Fruit fly (Drosophila melanogaster) whole organism, embryonic: ENCODE measurements around the gene wds.

ENCODE experiments used
- Aef1 ChIP-seq: fragments of 200-800 bp; sonication (Bioruptor generic); IDR thresholded peaks from 3 replicates; pipeline ENCODE4 v1.3.6; 2022; ENCODE audit warnings: missing biosample characterization, missing genetic modification characterization
- CG11504 ChIP-seq: fragments of 200-800 bp; sonication (Bioruptor generic); optimal IDR thresholded peaks from 3 replicates; lab custom pipeline; 2019; ENCODE audit warnings: missing biosample characterization, mild to moderate bottlenecking, missing genetic modification characterization, moderate library complexity
- CG14014 ChIP-seq: fragments of 200-800 bp; sonication (Bioruptor generic); IDR thresholded peaks from 2 replicates; pipeline ENCODE4 v1.3.6; 2022; ENCODE audit warnings: missing biosample characterization, missing genetic modification characterization
- CG14667 ChIP-seq: fragments of 200-800 bp; sonication (Bioruptor generic); IDR thresholded peaks from 2 replicates; pipeline ENCODE4 v1.3.6; 2022; ENCODE audit warnings: missing biosample characterization, missing genetic modification characterization
- CG14860 ChIP-seq: fragments of 200-800 bp; sonication (Bioruptor generic); IDR thresholded peaks from 3 replicates; pipeline ENCODE4 v1.3.6; 2022; ENCODE audit warnings: missing biosample characterization, missing genetic modification characterization; ENCODE audit not compliant: partially characterized antibody
- CG1603 ChIP-seq: fragments of 200-800 bp; sonication (Bioruptor generic); optimal IDR thresholded peaks from 2 replicates; lab custom pipeline; 2019; ENCODE audit warnings: missing biosample characterization, mild to moderate bottlenecking, missing genetic modification characterization, moderate library complexity
- CG17829 ChIP-seq: fragments of 200-800 bp; optimal IDR thresholded peaks from 2 replicates; lab custom pipeline; 2019; ENCODE audit warnings: missing biosample characterization, mild to moderate bottlenecking, missing genetic modification characterization, moderate library complexity
- CG1792 ChIP-seq: fragments of 200-800 bp; sonication (Bioruptor generic); optimal IDR thresholded peaks from 2 replicates; lab custom pipeline; 2016; ENCODE audit warnings: missing biosample characterization, missing genetic modification characterization
- CG18599 ChIP-seq: fragments of 200-800 bp; sonication (Bioruptor generic); optimal IDR thresholded peaks from 3 replicates; lab custom pipeline; 2017; ENCODE audit warnings: missing biosample characterization, missing genetic modification characterization, mild to moderate bottlenecking, moderate library complexity, missing genetic modification reagents
- CG2120 ChIP-seq: fragments of 200-800 bp; sonication (Bioruptor generic); optimal IDR thresholded peaks from 3 replicates; lab custom pipeline; 2016; ENCODE audit warnings: missing biosample characterization, missing genetic modification characterization
- CG2202 ChIP-seq: fragments of 200-800 bp; sonication (Bioruptor generic); optimal IDR thresholded peaks from 2 replicates; lab custom pipeline; 2018; ENCODE audit warnings: missing biosample characterization, mild to moderate bottlenecking, missing genetic modification characterization
- CG34422 ChIP-seq: fragments of 200-800 bp; sonication (Bioruptor generic); IDR thresholded peaks from 3 replicates; pipeline ENCODE4 v1.3.6; 2022; ENCODE audit warnings: missing biosample characterization, missing genetic modification characterization
- CG4328 ChIP-seq: fragments of 200-800 bp; sonication (Bioruptor generic); optimal IDR thresholded peaks from 3 replicates; lab custom pipeline; 2017; ENCODE audit warnings: missing biosample characterization, missing genetic modification reagents, missing genetic modification characterization
- CG5245 ChIP-seq: fragments of 200-800 bp; sonication (Bioruptor generic); optimal IDR thresholded peaks from 3 replicates; lab custom pipeline; 2016; ENCODE audit warnings: missing biosample characterization, missing genetic modification characterization
- CG7963 ChIP-seq: fragments of 200-800 bp; sonication (Bioruptor generic); IDR thresholded peaks from 3 replicates; pipeline ENCODE4 v1.3.6; 2022; ENCODE audit warnings: missing biosample characterization, missing genetic modification characterization; ENCODE audit not compliant: partially characterized antibody
- CG8478 ChIP-seq: fragments of >200 bp; optimal IDR thresholded peaks from 2 replicates; lab custom pipeline; 2018
- Chrac-16 ChIP-seq: fragments of 200-800 bp; sonication (Bioruptor generic); optimal IDR thresholded peaks from 3 replicates; lab custom pipeline; 2016; ENCODE audit warnings: missing biosample characterization, missing genetic modification characterization
- Dbx ChIP-seq: fragments of 200-800 bp; sonication (Bioruptor generic); IDR thresholded peaks from 3 replicates; pipeline ENCODE4 v1.3.6; 2022; ENCODE audit warnings: missing biosample characterization, missing genetic modification characterization
- Deaf1 ChIP-seq: fragments of 200-800 bp; optimal IDR thresholded peaks from 3 replicates; lab custom pipeline; 2019; ENCODE audit warnings: missing biosample characterization, mild to moderate bottlenecking, missing genetic modification characterization, moderate library complexity
- Dek ChIP-seq: fragments of 200-800 bp; sonication (Bioruptor generic); optimal IDR thresholded peaks from 3 replicates; lab custom pipeline; 2019; ENCODE audit warnings: missing biosample characterization, mild to moderate bottlenecking, missing genetic modification characterization, moderate library complexity
- E2f1 ChIP-seq: fragments of 200-800 bp; sonication (Bioruptor generic); IDR thresholded peaks from 2 replicates; pipeline ENCODE4 v1.3.6; 2022; ENCODE audit warnings: missing biosample characterization, missing genetic modification characterization
- Elba2 ChIP-seq: fragments of 200-800 bp; sonication (Bioruptor generic); optimal IDR thresholded peaks from 3 replicates; lab custom pipeline; 2016; ENCODE audit warnings: missing biosample characterization, missing genetic modification characterization
- Ets65A ChIP-seq: fragments of 200-800 bp; sonication (Bioruptor generic); peaks from one replicate; lab custom pipeline; 2016; ENCODE audit warnings: missing biosample characterization, missing genetic modification characterization
- Ets97D ChIP-seq: fragments of 200-800 bp; sonication (Bioruptor generic); optimal IDR thresholded peaks from 3 replicates; lab custom pipeline; 2016; ENCODE audit warnings: missing biosample characterization, missing genetic modification characterization
- HmgD ChIP-seq: fragments of 200-800 bp; sonication (Bioruptor generic); optimal IDR thresholded peaks from 3 replicates; lab custom pipeline; 2016; ENCODE audit warnings: missing biosample characterization, missing genetic modification characterization
- Lhr ChIP-seq: fragments of 200-800 bp; sonication (Bioruptor generic); optimal IDR thresholded peaks from 3 replicates; lab custom pipeline; 2017; ENCODE audit warnings: mild to moderate bottlenecking, missing biosample characterization, missing genetic modification reagents, missing genetic modification characterization
- MESR4 ChIP-seq: fragments of 200-800 bp; sonication (Bioruptor generic); optimal IDR thresholded peaks from 2 replicates; lab custom pipeline; 2018; ENCODE audit warnings: missing biosample characterization, mild to moderate bottlenecking, missing genetic modification characterization, moderate library complexity
- Rfx ChIP-seq: fragments of 200-800 bp; sonication (Bioruptor generic); IDR thresholded peaks from 2 replicates; pipeline ENCODE4 v1.3.6; 2022; ENCODE audit warnings: missing biosample characterization, missing genetic modification characterization
- Xrp1 ChIP-seq: fragments of 200-800 bp; sonication (Bioruptor generic); IDR thresholded peaks from 2 replicates; pipeline ENCODE4 v1.3.6; 2022; ENCODE audit warnings: missing biosample characterization, missing genetic modification characterization
- ato ChIP-seq: fragments of 200-800 bp; sonication (Bioruptor generic); IDR thresholded peaks from 2 replicates; pipeline ENCODE4 v1.3.6; 2022; ENCODE audit warnings: missing biosample characterization, missing genetic modification characterization; ENCODE audit not compliant: partially characterized antibody
- bigmax ChIP-seq: fragments of 200-800 bp; sonication (Bioruptor generic); optimal IDR thresholded peaks from 2 replicates; lab custom pipeline; 2018; ENCODE audit warnings: missing biosample characterization, mild to moderate bottlenecking, missing genetic modification characterization
- chif ChIP-seq, 2 experiments: fragments of 200-800 bp; sonication (Bioruptor generic); optimal IDR thresholded peaks; 3 replicates each; lab custom pipeline; 2016; ENCODE audit warnings: missing biosample characterization in 2 of 2, missing genetic modification characterization in 2 of 2
- chinmo ChIP-seq: fragments of 200-800 bp; sonication (Bioruptor generic); IDR thresholded peaks from 4 replicates; pipeline ENCODE4 v1.3.6; 2022; ENCODE audit warnings: missing biosample characterization, missing genetic modification characterization; ENCODE audit not compliant: partially characterized antibody
- corto ChIP-seq: fragments of 200-800 bp; sonication (Bioruptor generic); optimal IDR thresholded peaks from 2 replicates; lab custom pipeline; 2016; ENCODE audit warnings: missing biosample characterization, mild to moderate bottlenecking, missing genetic modification characterization, moderate library complexity
- danr ChIP-seq: fragments of 200-800 bp; sonication (Bioruptor generic); IDR thresholded peaks from 2 replicates; pipeline ENCODE4 v1.3.6; 2022; ENCODE audit warnings: missing biosample characterization, missing genetic modification characterization
- dmrt99B ChIP-seq: fragments of 200-800 bp; sonication (Bioruptor generic); optimal IDR thresholded peaks from 2 replicates; lab custom pipeline; 2018; ENCODE audit warnings: missing biosample characterization, mild to moderate bottlenecking, missing genetic modification characterization, moderate library complexity
- dysf ChIP-seq: fragments of 200-800 bp; sonication (Bioruptor generic); IDR thresholded peaks from 3 replicates; pipeline ENCODE4 v1.3.6; 2022; ENCODE audit warnings: missing biosample characterization, missing genetic modification characterization
- emc ChIP-seq: fragments of 200-800 bp; sonication (Bioruptor generic); optimal IDR thresholded peaks from 2 replicates; lab custom pipeline; 2016; ENCODE audit warnings: missing biosample characterization, missing genetic modification characterization
- ewg ChIP-seq: fragments of 200-800 bp; sonication (Bioruptor generic); optimal IDR thresholded peaks from 3 replicates; lab custom pipeline; 2017; ENCODE audit warnings: mild to moderate bottlenecking, missing biosample characterization, missing genetic modification reagents, missing genetic modification characterization
- fd64A ChIP-seq: fragments of 200-800 bp; sonication (Bioruptor generic); optimal IDR thresholded peaks from 3 replicates; lab custom pipeline; 2018; ENCODE audit warnings: missing biosample characterization, mild to moderate bottlenecking, missing genetic modification characterization
- gsb-n ChIP-seq: fragments of 200-800 bp; sonication (Bioruptor generic); optimal IDR thresholded peaks from 3 replicates; lab custom pipeline; 2018; ENCODE audit warnings: missing biosample characterization, mild to moderate bottlenecking, missing genetic modification characterization
- lbe ChIP-seq: fragments of 200-800 bp; sonication (Bioruptor generic); optimal IDR thresholded peaks from 2 replicates; lab custom pipeline; 2016; ENCODE audit warnings: missing biosample characterization, mild to moderate bottlenecking, missing genetic modification characterization
- nmo ChIP-seq: fragments of 200-800 bp; sonication (Bioruptor generic); optimal IDR thresholded peaks from 2 replicates; lab custom pipeline; 2018; ENCODE audit warnings: missing biosample characterization, mild to moderate bottlenecking, missing genetic modification characterization, moderate library complexity
- org-1 ChIP-seq: fragments of 200-800 bp; sonication (Bioruptor generic); optimal IDR thresholded peaks from 2 replicates; lab custom pipeline; 2017; ENCODE audit warnings: missing biosample characterization, missing genetic modification characterization
- shn ChIP-seq: fragments of 200-800 bp; sonication (Bioruptor generic); optimal IDR thresholded peaks from 3 replicates; lab custom pipeline; 2016; ENCODE audit warnings: missing biosample characterization, missing genetic modification characterization
- sr ChIP-seq: fragments of 200-800 bp; sonication (Bioruptor generic); IDR thresholded peaks from 3 replicates; pipeline ENCODE4 v1.3.6; 2022; ENCODE audit warnings: missing biosample characterization, missing genetic modification characterization
- ttk ChIP-seq: fragments of 200-800 bp; sonication (Bioruptor generic); IDR thresholded peaks from 2 replicates; pipeline ENCODE4 v2.1.2; 2022; ENCODE audit warnings: missing biosample characterization, missing genetic modification characterization

Gene wds

DNA sequence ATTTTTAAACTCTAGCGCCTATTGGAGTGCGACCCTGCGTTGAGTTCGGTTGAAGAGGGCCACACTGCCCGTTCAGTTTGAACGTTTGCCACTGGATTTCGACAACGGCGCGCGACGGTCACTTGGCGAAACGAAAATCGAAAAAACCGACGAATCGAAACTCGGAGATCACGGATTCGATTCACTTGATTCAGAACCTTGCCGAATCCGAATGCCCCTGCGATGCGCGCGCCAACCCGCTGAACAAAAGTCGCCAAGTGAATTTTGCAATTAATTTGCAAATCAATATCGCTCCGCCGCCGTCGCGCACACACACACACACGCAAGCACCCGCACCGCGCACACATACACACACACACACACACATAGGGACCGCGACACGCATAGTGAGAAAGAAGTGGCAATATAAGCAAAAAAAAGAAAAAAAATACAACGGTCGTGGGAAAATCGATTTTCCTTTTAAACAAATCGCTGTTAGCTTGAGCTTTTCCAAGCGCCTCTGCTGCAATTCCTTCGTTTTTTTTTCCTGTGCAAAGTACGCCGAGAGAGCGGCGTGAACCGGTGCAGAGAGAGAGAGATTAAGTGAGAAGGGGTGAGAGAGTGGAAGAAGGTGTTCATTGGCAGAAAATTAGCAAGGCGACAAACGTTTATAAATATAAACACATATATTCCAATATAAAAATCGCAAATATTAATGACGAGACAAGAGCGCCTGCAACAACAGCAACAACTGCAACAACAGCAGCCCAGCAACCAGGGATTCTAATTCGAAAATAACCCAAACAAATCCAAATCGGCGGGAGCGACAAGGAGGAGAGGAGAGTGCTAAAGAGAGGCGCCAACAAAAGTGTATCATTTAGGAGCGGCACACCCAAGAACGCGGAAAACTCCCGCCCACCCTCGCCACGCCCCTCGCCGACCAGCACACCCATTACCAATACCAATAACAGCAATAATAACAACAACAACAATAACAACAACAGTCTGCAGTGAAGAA is 2.9 kb downstream of the wds start, which contains the start of gene egh (continued):
- TF ChIP-seq bigmax (GFP tag; lab: Kevin White, UChicago): no peak
- 0 out of 2 replicates have a peak, but pooled peaks have one; percentile 39 for TF ChIP-seq ttk (GFP tag; lab: Robert Waterston, UW)
- TF ChIP-seq emc (GFP tag; lab: Kevin White, UChicago): peak; percentile 14
- TF ChIP-seq CG8478 (lab: Kevin White, UChicago): peak; percentile 70
- no peak for TF ChIP-seq CG14860
- TF ChIP-seq dmrt99B (tag; lab: Kevin White, UChicago): no peak
- peak; percentile 22 for TF ChIP-seq Lhr (GFP tag; lab: Kevin White, UChicago)
- TF ChIP-seq CG14014 (GFP tag; lab: Robert Waterston, UW): 0 out of 2 replicates have a peak, but pooled peaks have one; percentile 28
- TF ChIP-seq lbe (GFP tag; lab: Kevin White, UChicago): no peak
- peak; percentile 33; the same call in 1 of the 3 replicates for TF ChIP-seq Aef1
- no peak for TF ChIP-seq Ets65A (GFP tag; lab: Kevin White, UChicago)
- peak; percentile 13 for TF ChIP-seq nmo
- no peak for TF ChIP-seq CG11504 (tag; lab: Kevin White, UChicago)
- peak; percentile 0 to 37 for TF ChIP-seq chif (GFP tag; optimal IDR thresholded peaks at IDR 0.05; lab: Kevin White, UChicago)
- peak; percentile 12 for TF ChIP-seq shn (GFP tag; lab: Kevin White, UChicago)
- peak; percentile 27 for TF ChIP-seq corto (GFP tag; lab: Kevin White, UChicago)
- peak; percentile 34 for TF ChIP-seq Elba2 (GFP tag; lab: Kevin White, UChicago)
- 0 out of 2 replicates have a peak, but pooled peaks have one; percentile 13 for TF ChIP-seq Xrp1 (GFP tag; lab: Robert Waterston, UW)
- peak; percentile 74; the same call in 2 of the 3 replicates for TF ChIP-seq CG34422 (GFP tag; lab: Robert Waterston, UW)
- no peak for TF ChIP-seq fd64A (GFP tag; lab: Kevin White, UChicago)
- no peak for TF ChIP-seq CG2202 (tag; lab: Kevin White, UChicago)
- peak; percentile 81 for TF ChIP-seq Deaf1 (tag; lab: Kevin White, UChicago)
- TF ChIP-seq Chrac-16 (GFP tag; lab: Kevin White, UChicago): peak; percentile 19
- peak; percentile 23; the same call in 1 of the 2 replicates for TF ChIP-seq Rfx (GFP tag; lab: Robert Waterston, UW)
- peak; percentile 69 for TF ChIP-seq Ets97D
- peak; percentile 5 for TF ChIP-seq CG17829 (tag; lab: Kevin White, UChicago)
- no peak for TF ChIP-seq CG7963
- peak; percentile 16 for TF ChIP-seq gsb-n (tag; lab: Kevin White, UChicago)
- TF ChIP-seq CG1792 (GFP tag; lab: Kevin White, UChicago): peak; percentile 28
- no peak for TF ChIP-seq danr (GFP tag; lab: Robert Waterston, UW)
- TF ChIP-seq CG1603 (tag; lab: Kevin White, UChicago): peak; percentile 63
- peak; percentile 69 for TF ChIP-seq CG18599
- TF ChIP-seq E2f1: 0 out of 2 replicates have a peak, but pooled peaks have one; percentile 34
- no peak for TF ChIP-seq CG4328
- no peak for TF ChIP-seq sr (GFP tag; lab: Robert Waterston, UW)
- TF ChIP-seq Dbx (GFP tag; lab: Robert Waterston, UW): 0 out of 3 replicates have a peak, but pooled peaks have one; percentile 46
- 0 out of 3 replicates have a peak, but pooled peaks have one; percentile 17 for TF ChIP-seq dysf (GFP tag; lab: Robert Waterston, UW)
- TF ChIP-seq CG2120: peak; percentile 36
- TF ChIP-seq chinmo (GFP tag; lab: Robert Waterston, UW): 0 out of 4 replicates have a peak, but pooled peaks have one; percentile 43
- TF ChIP-seq MESR4: peak; percentile 80
- peak; percentile 18 for TF ChIP-seq ewg (GFP tag; lab: Kevin White, UChicago)
- 0 out of 2 replicates have a peak, but pooled peaks have one; percentile 14 for TF ChIP-seq ato (GFP tag; lab: Robert Waterston, UW)
- 0 out of 2 replicates have a peak, but pooled peaks have one; percentile 31 for TF ChIP-seq CG14667
- peak; percentile 13 for TF ChIP-seq HmgD (GFP tag; lab: Kevin White, UChicago)
- TF ChIP-seq org-1: no peak
- TF ChIP-seq CG5245 (GFP tag; lab: Kevin White, UChicago): no peak
- no peak for TF ChIP-seq Dek
